Worm (Caenorhabditis elegans) whole organism, young adult: ENCODE results near the gene str-57.

Experiments used
- Y67H2A.10 ChIP-seq: fragments of 200-800 bp; sonication (Bioruptor generic); conservative IDR thresholded peaks from 2 replicates; pipeline ENCODE4 v1.3.6; 2022; ENCODE audit warnings: missing genetic modification reagents, missing genetic modification characterization, missing compliant biosample characterization
- ama-1 ChIP-seq, 3 experiments: fragments of 150-350 bp in 1 of 3; sonication (generic microtip) in 2 of 3; optimal IDR thresholded peaks; 2 replicates each; lab custom pipeline; 2014 to 2018; ENCODE audit warnings: missing biosample characterization in 2 of 3, missing genetic modification characterization in 2 of 3, missing genetic modification reagents in 2 of 3
- ceh-27 ChIP-seq: fragments of 200-800 bp; sonication (Bioruptor generic); optimal IDR thresholded peaks from 2 replicates; lab custom pipeline; 2018; ENCODE audit warnings: mild to moderate bottlenecking, missing genetic modification characterization, moderate library complexity, missing compliant biosample characterization
- die-1 ChIP-seq: sonication (generic microtip); optimal IDR thresholded peaks from 2 replicates; lab custom pipeline; 2016; ENCODE audit warnings: missing genotype, mild to moderate bottlenecking, missing genetic modification characterization, missing compliant biosample characterization
- dpl-1 ChIP-seq: fragments of 150-350 bp; optimal IDR thresholded peaks from 2 replicates; lab custom pipeline; 2014; ENCODE audit warnings: missing biosample characterization, missing genetic modification reagents, missing genetic modification characterization
- ekl-4 ChIP-seq: fragments of 200-800 bp; sonication (Bioruptor generic); IDR thresholded peaks from 2 replicates; pipeline ENCODE4 v1.3.6; 2022; ENCODE audit warnings: missing genetic modification reagents, missing genetic modification characterization, missing compliant biosample characterization
- fkh-3 ChIP-seq: sonication (generic microtip); optimal IDR thresholded peaks from 2 replicates; lab custom pipeline; 2016; ENCODE audit warnings: mild to moderate bottlenecking, missing genetic modification characterization, missing compliant biosample characterization
- gei-17 ChIP-seq: fragments of 200-800 bp; sonication (Bioruptor generic); optimal IDR thresholded peaks from 2 replicates; lab custom pipeline; 2018; ENCODE audit warnings: mild to moderate bottlenecking, missing genetic modification characterization, missing compliant biosample characterization
- madf-10 ChIP-seq: sonication (generic microtip); optimal IDR thresholded peaks from 2 replicates; lab custom pipeline; 2016; ENCODE audit warnings: mild to moderate bottlenecking, missing genetic modification characterization, missing compliant biosample characterization
- mes-4 ChIP-seq: sonication (generic microtip); optimal IDR thresholded peaks from 2 replicates; lab custom pipeline; 2016; ENCODE audit warnings: missing genotype, missing genetic modification characterization, missing compliant biosample characterization
- sea-2 ChIP-seq: fragments of 200-800 bp; sonication (Bioruptor generic); IDR thresholded peaks from 2 replicates; pipeline ENCODE4 v1.3.6; 2022; ENCODE audit warnings: missing genetic modification characterization, missing compliant biosample characterization
- tbp1 ChIP-seq: fragments of 200-800 bp; sonication (Bioruptor generic); optimal IDR thresholded peaks from 2 replicates; lab custom pipeline; 2018; ENCODE audit warnings: mild to moderate bottlenecking, missing genetic modification characterization, missing compliant biosample characterization

- TF ChIP-seq tbp1 (GFP tag; lab: Kevin White, UChicago) (no peak), die-1 (tag; lab: Kevin White, UChicago) (no peak), dpl-1 (no peak), ceh-27 (GFP tag; lab: Kevin White, UChicago) (no peak), mes-4 (tag; lab: Kevin White, UChicago) (no peak), madf-10 (tag; lab: Kevin White, UChicago) (no peak), sea-2 (GFP tag; lab: Robert Waterston, UW) (no peak), gei-17 (GFP tag; lab: Kevin White, UChicago) (no peak), fkh-3 (tag; lab: Kevin White, UChicago) (no peak), ekl-4 (GFP tag; lab: Robert Waterston, UW) (no peak), ama-1 (optimal IDR thresholded peaks at IDR 0.05; lab: Kevin White, UChicago) (no peak), ama-1 (GFP tag; optimal IDR thresholded peaks at IDR 0.05; lab: Kevin White, UChicago) (no peak), Y67H2A.10 (no peak)
These were observed 9.1 kb downstream of the str-57 start, which contains the start of gene nhr-84 for ce11 chrV:15879508-15879907.
